Fruit fly (Drosophila melanogaster) whole organism, embryonic: ENCODE results near the gene egh.

Experiments
- Adf1 ChIP-seq: fragments of 200-800 bp; sonication (Bioruptor generic); IDR thresholded peaks from 2 replicates; pipeline ENCODE4 v1.3.6; 2022; ENCODE audit warnings: missing biosample characterization, missing genetic modification characterization
- Aef1 ChIP-seq: fragments of 200-800 bp; sonication (Bioruptor generic); IDR thresholded peaks from 3 replicates; pipeline ENCODE4 v1.3.6; 2022; ENCODE audit warnings: missing biosample characterization, missing genetic modification characterization
- Bgb ChIP-seq: fragments of 200-800 bp; sonication (Bioruptor generic); IDR thresholded peaks from 2 replicates; pipeline ENCODE4 v1.3.6; 2022; ENCODE audit warnings: missing biosample characterization, missing genetic modification characterization; ENCODE audit not compliant: partially characterized antibody
- CG10209 ChIP-seq: fragments of 200-800 bp; sonication (Bioruptor generic); optimal IDR thresholded peaks from 3 replicates; lab custom pipeline; 2017; ENCODE audit warnings: missing biosample characterization, mild to moderate bottlenecking, missing genetic modification characterization, missing genetic modification reagents
- CG10462 ChIP-seq: fragments of 200-800 bp; sonication (Bioruptor generic); optimal IDR thresholded peaks from 2 replicates; lab custom pipeline; 2016; ENCODE audit warnings: missing biosample characterization, missing genetic modification characterization
- CG12236 ChIP-seq: fragments of 200-800 bp; sonication (Bioruptor generic); optimal IDR thresholded peaks from 2 replicates; lab custom pipeline; 2016; ENCODE audit warnings: missing biosample characterization, missing genetic modification characterization
- CG12299 ChIP-seq: fragments of 200-800 bp; sonication (Bioruptor generic); optimal IDR thresholded peaks from 2 replicates; lab custom pipeline; 2018; ENCODE audit warnings: missing biosample characterization, mild to moderate bottlenecking, missing genetic modification characterization
- CG12391 ChIP-seq: fragments of 200-800 bp; sonication (Bioruptor generic); optimal IDR thresholded peaks from 3 replicates; lab custom pipeline; 2018; ENCODE audit warnings: missing biosample characterization, mild to moderate bottlenecking, missing genetic modification characterization, moderate library complexity
- CG14710 ChIP-seq: fragments of 200-800 bp; sonication (Bioruptor generic); optimal IDR thresholded peaks from 3 replicates; lab custom pipeline; 2019; ENCODE audit warnings: missing biosample characterization, mild to moderate bottlenecking, missing genetic modification characterization, moderate library complexity
- CG17912 ChIP-seq: fragments of 200-800 bp; sonication (Bioruptor generic); optimal IDR thresholded peaks from 2 replicates; lab custom pipeline; 2018; ENCODE audit warnings: missing biosample characterization, mild to moderate bottlenecking, missing genetic modification characterization
- CG18262 ChIP-seq: fragments of 200-800 bp; optimal IDR thresholded peaks from 3 replicates; lab custom pipeline; 2019; ENCODE audit warnings: missing biosample characterization, mild to moderate bottlenecking, missing genetic modification characterization, moderate library complexity
- CG2116 ChIP-seq: fragments of 200-800 bp; sonication (Bioruptor generic); optimal IDR thresholded peaks from 3 replicates; lab custom pipeline; 2018; ENCODE audit warnings: missing biosample characterization, mild to moderate bottlenecking, missing genetic modification characterization
- CG2202 ChIP-seq: fragments of 200-800 bp; sonication (Bioruptor generic); optimal IDR thresholded peaks from 2 replicates; lab custom pipeline; 2018; ENCODE audit warnings: missing biosample characterization, mild to moderate bottlenecking, missing genetic modification characterization
- CG3407 ChIP-seq: fragments of 200-800 bp; sonication (Bioruptor generic); optimal IDR thresholded peaks from 2 replicates; lab custom pipeline; 2018; ENCODE audit warnings: missing biosample characterization, mild to moderate bottlenecking, missing genetic modification characterization
- CG4707 ChIP-seq: fragments of 200-800 bp; sonication (Bioruptor generic); optimal IDR thresholded peaks from 2 replicates; lab custom pipeline; 2018; ENCODE audit warnings: missing biosample characterization, mild to moderate bottlenecking, missing genetic modification characterization, moderate library complexity
- CG4730 ChIP-seq: fragments of 200-800 bp; sonication (Bioruptor generic); IDR thresholded peaks from 2 replicates; pipeline ENCODE4 v1.3.6; 2022; ENCODE audit warnings: missing biosample characterization, missing genetic modification characterization
- CG7786 ChIP-seq: fragments of 200-800 bp; sonication (Bioruptor generic); optimal IDR thresholded peaks from 2 replicates; lab custom pipeline; 2016; ENCODE audit warnings: missing biosample characterization, missing genetic modification characterization
- CG9609 ChIP-seq: fragments of 200-800 bp; sonication (Bioruptor generic); optimal IDR thresholded peaks from 3 replicates; lab custom pipeline; 2016; ENCODE audit warnings: missing biosample characterization, missing genetic modification characterization
- Fer1 ChIP-seq: fragments of 200-800 bp; sonication (Bioruptor generic); optimal IDR thresholded peaks from 2 replicates; lab custom pipeline; 2017; ENCODE audit warnings: missing biosample characterization, mild to moderate bottlenecking, missing genetic modification characterization
- Fer3 ChIP-seq: fragments of 200-800 bp; sonication (Bioruptor generic); optimal IDR thresholded peaks from 2 replicates; lab custom pipeline; 2018; ENCODE audit warnings: missing biosample characterization, mild to moderate bottlenecking, missing genetic modification characterization, moderate library complexity
- HHEX ChIP-seq: fragments of 200-800 bp; sonication (Bioruptor generic); optimal IDR thresholded peaks from 3 replicates; lab custom pipeline; 2017; ENCODE audit warnings: missing biosample characterization, mild to moderate bottlenecking, missing genetic modification characterization, missing genetic modification reagents
- HLH3B ChIP-seq: fragments of 200-800 bp; sonication (Bioruptor generic); IDR thresholded peaks from 2 replicates; pipeline ENCODE4 v1.3.6; 2022; ENCODE audit warnings: missing biosample characterization, missing genetic modification characterization
- Hand ChIP-seq: fragments of 200-800 bp; sonication (Bioruptor generic); optimal IDR thresholded peaks from 2 replicates; lab custom pipeline; 2017; ENCODE audit warnings: mild to moderate bottlenecking, missing biosample characterization, missing genetic modification reagents, missing genetic modification characterization
- Hey ChIP-seq: fragments of 200-800 bp; sonication (Bioruptor generic); optimal IDR thresholded peaks from 3 replicates; lab custom pipeline; 2018; ENCODE audit warnings: missing biosample characterization, mild to moderate bottlenecking, missing genetic modification characterization
- HmgD ChIP-seq: fragments of 200-800 bp; sonication (Bioruptor generic); optimal IDR thresholded peaks from 3 replicates; lab custom pipeline; 2016; ENCODE audit warnings: missing biosample characterization, missing genetic modification characterization
- Hmx ChIP-seq: fragments of 200-800 bp; sonication (Bioruptor generic); optimal IDR thresholded peaks from 2 replicates; lab custom pipeline; 2016; ENCODE audit warnings: missing biosample characterization, missing genetic modification characterization
- Kr ChIP-seq: fragments of 200-800 bp; sonication (Bioruptor generic); optimal IDR thresholded peaks from 2 replicates; lab custom pipeline; 2017; ENCODE audit warnings: missing biosample characterization, mild to moderate bottlenecking, missing genetic modification characterization
- Oaz ChIP-seq: fragments of 200-800 bp; sonication (Bioruptor generic); IDR thresholded peaks from 2 replicates; pipeline ENCODE4 v1.3.6; 2022; ENCODE audit warnings: missing biosample characterization, missing genetic modification characterization
- TFAM ChIP-seq: fragments of 200-800 bp; sonication (Bioruptor generic); optimal IDR thresholded peaks from 2 replicates; lab custom pipeline; 2017; ENCODE audit warnings: missing biosample characterization, missing genetic modification characterization, inconsistent platforms
- abd-A ChIP-seq: fragments of 200-800 bp; sonication (Bioruptor generic); optimal IDR thresholded peaks from 3 replicates; lab custom pipeline; 2019; ENCODE audit warnings: missing biosample characterization, mild to moderate bottlenecking, missing genetic modification characterization, moderate library complexity
- ato ChIP-seq: fragments of 200-800 bp; sonication (Bioruptor generic); IDR thresholded peaks from 2 replicates; pipeline ENCODE4 v1.3.6; 2022; ENCODE audit warnings: missing biosample characterization, missing genetic modification characterization; ENCODE audit not compliant: partially characterized antibody
- br ChIP-seq: fragments of >200 bp; optimal IDR thresholded peaks from 2 replicates; lab custom pipeline; 2017
- btn ChIP-seq: fragments of 200-800 bp; sonication (Bioruptor generic); optimal IDR thresholded peaks from 2 replicates; lab custom pipeline; 2016; ENCODE audit warnings: missing biosample characterization, missing genetic modification characterization
- crc ChIP-seq: fragments of 200-800 bp; sonication (Bioruptor generic); optimal IDR thresholded peaks from 2 replicates; lab custom pipeline; 2016; ENCODE audit warnings: missing biosample characterization, missing genetic modification characterization
- cwo ChIP-seq: fragments of 200-800 bp; sonication (Bioruptor generic); optimal IDR thresholded peaks from 3 replicates; lab custom pipeline; 2017; ENCODE audit warnings: missing biosample characterization, missing genetic modification characterization, mild to moderate bottlenecking, moderate library complexity, missing genetic modification reagents
- fd96Cb ChIP-seq: fragments of 200-800 bp; sonication (Bioruptor generic); optimal IDR thresholded peaks from 2 replicates; lab custom pipeline; 2018; ENCODE audit warnings: missing biosample characterization, mild to moderate bottlenecking, missing genetic modification characterization, moderate library complexity
- gem ChIP-seq: fragments of 200-800 bp; sonication (Bioruptor generic); optimal IDR thresholded peaks from 2 replicates; lab custom pipeline; 2019; ENCODE audit warnings: missing biosample characterization, mild to moderate bottlenecking, missing genetic modification characterization, moderate library complexity
- jumu ChIP-seq: fragments of 200-800 bp; sonication (Bioruptor generic); optimal IDR thresholded peaks from 3 replicates; lab custom pipeline; 2016; ENCODE audit warnings: missing biosample characterization, missing genetic modification characterization
- luna ChIP-seq: fragments of 200-800 bp; sonication (Bioruptor generic); optimal IDR thresholded peaks from 2 replicates; lab custom pipeline; 2016; ENCODE audit warnings: missing biosample characterization, missing genetic modification characterization
- mam ChIP-seq: fragments of 200-800 bp; sonication (Bioruptor generic); optimal IDR thresholded peaks from 3 replicates; lab custom pipeline; 2016; ENCODE audit warnings: missing biosample characterization, missing genetic modification characterization
- mirr ChIP-seq: fragments of 200-800 bp; sonication (Bioruptor generic); optimal IDR thresholded peaks from 3 replicates; lab custom pipeline; 2018; ENCODE audit warnings: missing biosample characterization, mild to moderate bottlenecking, missing genetic modification characterization
- peb ChIP-seq: fragments of 200-800 bp; sonication (Bioruptor generic); IDR thresholded peaks from 2 replicates; pipeline ENCODE4 v1.3.6; 2022; ENCODE audit warnings: missing biosample characterization, missing genetic modification characterization
- salm ChIP-seq: fragments of 200-800 bp; sonication (Bioruptor generic); optimal IDR thresholded peaks from 2 replicates; lab custom pipeline; 2018; ENCODE audit warnings: missing biosample characterization, mild to moderate bottlenecking, missing genetic modification characterization
- slou ChIP-seq: fragments of 200-800 bp; sonication (Bioruptor generic); optimal IDR thresholded peaks from 3 replicates; lab custom pipeline; 2016; ENCODE audit warnings: missing biosample characterization, missing genetic modification characterization
- slp2 ChIP-seq: fragments of 200-800 bp; sonication (Bioruptor generic); optimal IDR thresholded peaks from 2 replicates; lab custom pipeline; 2016; ENCODE audit warnings: missing biosample characterization, missing genetic modification characterization
- trh ChIP-seq: fragments of 200-800 bp; sonication (Bioruptor generic); optimal IDR thresholded peaks from 2 replicates; lab custom pipeline; 2016; ENCODE audit warnings: missing biosample characterization, missing genetic modification characterization
- unc-4 ChIP-seq: fragments of 200-800 bp; sonication (Bioruptor generic); IDR thresholded peaks from 2 replicates; pipeline ENCODE4 v1.3.6; 2022; ENCODE audit warnings: missing biosample characterization, missing genetic modification characterization; ENCODE audit not compliant: partially characterized antibody
- wdn ChIP-seq: fragments of 200-800 bp; sonication (Bioruptor generic); IDR thresholded peaks from 2 replicates; pipeline ENCODE4 v1.3.6; 2022; ENCODE audit warnings: missing biosample characterization, missing genetic modification characterization
- zf30C ChIP-seq: fragments of 200-800 bp; sonication (Bioruptor generic); optimal IDR thresholded peaks from 3 replicates; lab custom pipeline; 2018; ENCODE audit warnings: missing biosample characterization, mild to moderate bottlenecking, missing genetic modification characterization

Gene egh

DNA sequence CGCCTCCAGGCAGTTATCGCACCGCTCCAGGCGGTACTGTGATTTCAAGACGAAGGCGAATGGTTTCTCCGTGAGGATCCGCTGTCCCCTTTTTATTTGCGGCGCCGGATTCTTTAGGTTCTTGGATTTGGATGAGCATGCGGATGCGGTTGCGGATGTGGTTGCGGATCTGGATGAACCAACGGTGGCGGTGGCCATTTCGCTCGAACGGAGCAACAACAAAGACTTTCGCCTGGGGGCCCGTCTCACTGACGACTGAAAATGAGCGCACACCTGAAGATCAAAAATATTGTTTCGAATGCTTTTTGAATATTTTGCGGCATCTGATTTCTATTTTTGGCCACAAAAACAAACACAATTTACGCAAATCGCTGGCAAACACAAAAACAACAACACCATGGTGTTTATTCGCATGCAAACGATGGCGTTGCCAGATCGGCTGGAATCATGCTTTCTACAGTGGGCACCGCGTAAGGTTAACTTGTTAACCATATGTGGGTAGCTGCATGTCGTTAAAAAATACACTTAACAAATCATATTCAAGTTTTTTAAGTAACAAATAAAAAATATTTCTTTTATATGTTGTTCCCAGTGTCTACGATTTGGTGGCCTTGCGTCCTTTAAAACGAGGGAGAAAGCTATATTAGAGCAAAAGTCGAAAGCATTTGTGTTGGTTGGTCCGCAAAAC is 20.3 kb downstream of the egh start, which contains the start of gene Smyd3 (continued):
- TF ChIP-seq CG4730 (GFP tag; lab: Robert Waterston, UW) (peak; percentile 78), cwo (GFP tag; lab: Kevin White, UChicago) (peak; percentile 64), HHEX (peak; percentile 71), mirr (peak; percentile 33), Oaz (GFP tag; lab: Robert Waterston, UW) (peak; percentile 38; the same call in 1 of the 2 replicates), CG3407 (no peak), CG9609 (GFP tag; lab: Kevin White, UChicago) (peak; percentile 65), peb (GFP tag; lab: Robert Waterston, UW) (0 out of 2 replicates have a peak, but pooled peaks have one; percentile 35), ato (GFP tag; lab: Robert Waterston, UW) (no peak), CG2202 (tag; lab: Kevin White, UChicago) (peak; percentile 25), CG12236 (GFP tag; lab: Kevin White, UChicago) (no peak), Kr (no peak), salm (tag; lab: Kevin White, UChicago) (peak; percentile 10), CG7786 (GFP tag; lab: Kevin White, UChicago) (peak; percentile 58), unc-4 (GFP tag; lab: Robert Waterston, UW) (0 out of 2 replicates have a peak, but pooled peaks have one; percentile 12), luna (GFP tag; lab: Kevin White, UChicago) (peak; percentile 52), fd96Cb (tag; lab: Kevin White, UChicago) (peak; percentile 64), jumu (GFP tag; lab: Kevin White, UChicago) (peak; percentile 62), CG17912 (GFP tag; lab: Kevin White, UChicago) (no peak), CG10462 (GFP tag; lab: Kevin White, UChicago) (peak; percentile 59), CG10209 (GFP tag; lab: Kevin White, UChicago) (peak; percentile 59), HmgD (GFP tag; lab: Kevin White, UChicago) (no peak), Adf1 (GFP tag; lab: Robert Waterston, UW) (peak; percentile 29; the same call in 1 of the 2 replicates), CG12299 (tag; lab: Kevin White, UChicago) (peak; percentile 29), slou (GFP tag; lab: Kevin White, UChicago) (peak; percentile 28), Fer1 (GFP tag; lab: Kevin White, UChicago) (peak; percentile 77), Aef1 (peak; percentile 87), Hand (GFP tag; lab: Kevin White, UChicago) (peak; percentile 30), Bgb (peak; percentile 13; the same call in 1 of the 2 replicates), mam (peak; percentile 88), wdn (GFP tag; lab: Robert Waterston, UW) (peak; percentile 72), CG18262 (peak; percentile 66), zf30C (GFP tag; lab: Kevin White, UChicago) (no peak), abd-A (tag; lab: Kevin White, UChicago) (no peak), br (no peak), Hmx (GFP tag; lab: Kevin White, UChicago) (no peak), trh (GFP tag; lab: Kevin White, UChicago) (no peak), slp2 (peak; percentile 49), CG14710 (tag; lab: Kevin White, UChicago) (peak; percentile 58), CG12391 (tag; lab: Kevin White, UChicago) (peak; percentile 77), gem (no peak), crc (peak; percentile 58), CG2116 (peak; percentile 42), Fer3 (tag; lab: Kevin White, UChicago) (peak; percentile 77), HLH3B (GFP tag; lab: Robert Waterston, UW) (peak; percentile 84), CG4707 (GFP tag; lab: Kevin White, UChicago) (peak; percentile 69), TFAM (GFP tag; lab: Kevin White, UChicago) (no peak), Hey (no peak), btn (GFP tag; lab: Kevin White, UChicago) (peak; percentile 17)
